Worm (Caenorhabditis elegans): ENCODE data around the gene R02E4.1.

Gene R02E4.1

ce11 chrX:4111416-4111815, 7.1 kb upstream of the R02E4.1 start, which contains the start of gene F09F9.2:
F09F9.2 (minus strand) TSS chrX:4111440.
- TF ChIP-seq nhr-43 (tag; optimal IDR thresholded peaks at IDR 0.05; ENCODE audit: poor library complexity, severe bottlenecking) (peak; percentile 54), nhr-23 (tag; optimal IDR thresholded peaks at IDR 0.05) (peak; percentile 12), lin-15B (tag; optimal IDR thresholded peaks at IDR 0.05) (no peak)

DNA sequence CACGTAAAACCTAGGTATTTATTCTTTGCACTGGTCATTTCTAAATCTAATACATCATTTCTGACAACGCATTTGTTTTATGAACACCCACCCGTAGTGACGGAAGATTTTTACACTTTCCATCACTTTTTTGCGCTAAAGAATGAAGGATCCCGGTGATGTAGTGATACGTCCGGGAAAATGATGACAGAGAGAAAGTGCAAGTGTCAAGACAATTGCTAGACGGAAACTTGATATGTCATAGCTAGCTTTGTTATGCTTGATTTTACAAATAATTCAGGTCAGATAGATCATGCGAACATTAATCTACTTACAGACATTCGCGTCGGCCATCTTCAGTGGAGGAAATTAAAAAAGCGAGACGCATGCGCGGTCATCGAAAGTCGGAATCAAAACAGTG, 5.6 kb upstream of the R02E4.1 start:
- TF ChIP-seq elt-3 (tag; optimal IDR thresholded peaks at IDR 0.05) (peak in 1 of 3 experiments; percentile 19), nhr-23 (tag; optimal IDR thresholded peaks at IDR 0.05) (peak; percentile 4), ceh-16 (tag; optimal IDR thresholded peaks at IDR 0.05) (no peak)

DNA sequence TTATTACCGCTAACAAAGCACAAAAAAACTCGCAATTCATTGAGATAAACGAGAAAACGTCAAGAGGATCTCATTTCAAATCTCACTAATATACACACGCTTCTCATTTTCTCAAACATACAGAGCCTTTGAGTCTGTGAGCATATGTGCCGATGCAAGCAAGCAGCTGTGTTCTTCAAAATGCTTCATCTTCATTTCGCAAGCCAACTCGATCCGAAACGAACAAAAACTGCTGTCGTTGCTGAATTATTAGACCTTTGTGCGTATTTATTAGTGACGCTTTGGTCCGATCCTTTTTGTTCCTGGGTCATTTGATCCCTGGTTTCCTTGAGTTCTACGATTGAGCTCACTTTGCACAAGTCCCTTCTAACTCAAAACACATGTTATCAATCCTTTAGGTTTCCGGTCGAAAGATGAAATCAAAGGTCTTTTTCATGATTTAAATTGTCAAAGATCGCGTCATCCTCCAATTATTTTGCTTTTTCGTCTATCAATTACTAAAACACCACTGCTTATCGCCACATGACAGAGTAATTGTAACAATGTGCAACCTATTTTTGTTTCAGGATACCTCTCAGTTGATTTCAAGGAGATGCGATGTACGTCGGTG, 2.7 kb upstream of the R02E4.1 start, which contains the start of gene R02E4.2:
R02E4.2 (plus strand) TSS at position 560 of the 610 bp plus-strand sequence.
- no peak for TF ChIP-seq pqm-1 (tag; optimal IDR thresholded peaks at IDR 0.05)
- TF ChIP-seq tbx-2 (tag; optimal IDR thresholded peaks at IDR 0.05): no peak
- no peak for TF ChIP-seq nhr-25 (tag; optimal IDR thresholded peaks at IDR 0.05)
- TF ChIP-seq zag-1 (tag; optimal IDR thresholded peaks at IDR 0.05): no peak
- TF ChIP-seq ama-1 (optimal IDR thresholded peaks at IDR 0.05): no peak
- no peak for TF ChIP-seq nhr-11 (tag; optimal IDR thresholded peaks at IDR 0.05)
- no peak for TF ChIP-seq ztf-4 (tag; optimal IDR thresholded peaks at IDR 0.05)
- TF ChIP-seq nfya-1 (tag; optimal IDR thresholded peaks at IDR 0.05; ENCODE audit: insufficient read depth): no peak
- no peak for TF ChIP-seq ceh-16 (tag; optimal IDR thresholded peaks at IDR 0.05)
- TF ChIP-seq mdl-1 (tag; optimal IDR thresholded peaks at IDR 0.05): no peak
- no peak for TF ChIP-seq nhr-12 (tag; optimal IDR thresholded peaks at IDR 0.05)
- TF ChIP-seq fkh-2 (tag; optimal IDR thresholded peaks at IDR 0.05): no peak
- TF ChIP-seq eor-1 (tag; optimal IDR thresholded peaks at IDR 0.05): no peak
- TF ChIP-seq nhr-76 (tag; optimal IDR thresholded peaks at IDR 0.05): no peak
- no peak for TF ChIP-seq snpc-4 (tag; optimal IDR thresholded peaks at IDR 0.05)
- TF ChIP-seq nhr-237 (tag; optimal IDR thresholded peaks at IDR 0.05): no peak
- no peak for TF ChIP-seq nhr-67 (tag; optimal IDR thresholded peaks at IDR 0.05)
- no peak for TF ChIP-seq nhr-28 (tag; optimal IDR thresholded peaks at IDR 0.05)

DNA sequence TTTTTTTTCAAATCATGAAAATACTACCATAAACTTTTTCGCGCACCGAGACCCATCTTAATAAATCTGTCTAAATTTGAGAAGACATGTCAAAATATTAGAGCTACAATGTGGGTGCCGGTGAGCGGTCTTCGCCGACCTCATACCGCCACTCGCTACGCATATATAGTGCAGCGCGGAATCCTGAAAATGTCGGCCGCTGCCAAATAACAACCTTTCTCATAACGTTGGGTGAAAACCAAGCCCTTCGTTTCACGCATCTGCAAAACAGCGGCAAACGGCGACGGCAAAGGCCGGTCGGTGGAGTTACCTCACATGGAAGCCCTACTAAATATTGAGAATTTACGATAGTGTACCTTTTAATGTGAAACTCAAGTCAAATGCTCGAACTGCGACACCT, 1.3 kb downstream of the R02E4.1 start:
- TF ChIP-seq nhr-28 (tag; optimal IDR thresholded peaks at IDR 0.05) (no peak), snpc-4 (tag; optimal IDR thresholded peaks at IDR 0.05) (peak; percentile 71)

DNA sequence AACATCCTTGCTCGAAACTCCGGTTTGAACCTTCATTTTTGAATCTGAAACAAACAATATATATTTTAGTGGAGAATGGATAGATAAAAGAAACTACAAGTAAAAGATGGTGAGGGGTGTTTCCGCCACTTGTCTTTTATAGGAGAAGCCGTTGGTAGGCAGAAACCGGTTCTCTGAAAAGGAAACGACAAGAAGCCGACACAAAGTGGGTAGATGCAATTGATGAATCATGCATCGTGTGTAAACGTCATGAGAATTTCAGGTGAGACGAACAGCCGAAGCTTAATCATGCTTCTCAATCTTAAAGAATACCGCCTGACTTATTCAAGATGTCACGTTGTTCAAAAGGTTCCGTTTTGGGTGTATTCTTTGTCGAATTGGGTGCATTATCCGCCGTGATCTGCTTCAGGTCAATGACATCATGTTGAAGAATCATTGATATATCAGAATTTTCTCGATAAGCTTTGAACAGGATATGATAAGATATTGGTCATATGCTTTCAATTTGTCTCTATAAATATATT, 2.2 kb downstream of the R02E4.1 start, which contains the start of gene R02E4.3:
R02E4.3 (minus strand) TSS at position 51 of the 524 bp plus-strand sequence.
- peak; percentile 91 for TF ChIP-seq nhr-25 (tag; optimal IDR thresholded peaks at IDR 0.05)
- TF ChIP-seq nhr-23 (tag; optimal IDR thresholded peaks at IDR 0.05): peak; percentile 50
- no peak for TF ChIP-seq elt-1 (tag; optimal IDR thresholded peaks at IDR 0.05)
- TF ChIP-seq tbx-2 (tag; optimal IDR thresholded peaks at IDR 0.05): peak; percentile 34
- TF ChIP-seq daf-12 (tag; optimal IDR thresholded peaks at IDR 0.05): no peak
- TF ChIP-seq nhr-43 (tag; optimal IDR thresholded peaks at IDR 0.05; ENCODE audit: poor library complexity, severe bottlenecking): peak; percentile 98
- no peak for TF ChIP-seq nhr-67 (tag; optimal IDR thresholded peaks at IDR 0.05)
- TF ChIP-seq nfya-1 (tag; optimal IDR thresholded peaks at IDR 0.05; ENCODE audit: insufficient read depth): no peak

DNA sequence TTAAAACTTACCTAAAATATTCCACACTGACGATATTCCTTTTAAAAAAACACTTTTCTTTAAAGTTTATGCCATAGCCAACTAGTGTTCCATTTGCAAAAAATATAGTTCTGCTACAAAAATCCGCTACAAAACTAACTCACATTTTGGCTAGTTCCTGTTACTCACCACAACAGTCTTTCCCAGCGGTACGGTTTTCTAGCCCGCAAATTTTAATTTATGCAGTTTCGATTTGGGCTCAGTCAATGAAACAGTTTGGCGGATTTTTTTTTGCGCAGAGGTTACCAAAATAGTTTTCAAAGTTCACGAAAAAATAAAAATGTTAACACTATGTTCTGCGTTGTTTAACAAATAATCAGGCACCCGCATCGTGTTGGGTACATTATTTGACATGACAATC, 3.1 kb downstream of the R02E4.1 start:
- TF ChIP-seq nfya-1 (tag; optimal IDR thresholded peaks at IDR 0.05; ENCODE audit: insufficient read depth): no peak
- no peak for TF ChIP-seq fkh-2 (tag; optimal IDR thresholded peaks at IDR 0.05)
- no peak for TF ChIP-seq lin-39 (tag; optimal IDR thresholded peaks at IDR 0.05)
- TF ChIP-seq fkh-10 (GFP tag; optimal IDR thresholded peaks at IDR 0.05): no peak
- TF ChIP-seq nhr-25 (tag; optimal IDR thresholded peaks at IDR 0.05): peak; percentile 75
- no peak for TF ChIP-seq jun-1 (tag; optimal IDR thresholded peaks at IDR 0.05)
- TF ChIP-seq ztf-11 (tag; optimal IDR thresholded peaks at IDR 0.05): no peak
- TF ChIP-seq nhr-76 (tag; optimal IDR thresholded peaks at IDR 0.05): no peak
- TF ChIP-seq elt-3 (tag; optimal IDR thresholded peaks at IDR 0.05): no peak
- no peak for TF ChIP-seq elt-2 (tag; optimal IDR thresholded peaks at IDR 0.05)
- TF ChIP-seq snpc-4 (tag; optimal IDR thresholded peaks at IDR 0.05): no peak
- TF ChIP-seq nhr-23 (tag; optimal IDR thresholded peaks at IDR 0.05): no peak
- TF ChIP-seq nhr-237 (tag; optimal IDR thresholded peaks at IDR 0.05): no peak
- peak; percentile 89 for TF ChIP-seq ama-1 (optimal IDR thresholded peaks at IDR 0.05)
- no peak for TF ChIP-seq pha-4 (tag; optimal IDR thresholded peaks at IDR 0.05)
- TF ChIP-seq nhr-43 (tag; optimal IDR thresholded peaks at IDR 0.05; ENCODE audit: poor library complexity, severe bottlenecking): peak; percentile 43
- TF ChIP-seq nhr-11 (tag; optimal IDR thresholded peaks at IDR 0.05): no peak
